Worm (Caenorhabditis elegans): Measurements from ENCODE around the gene nrf-5.
A peak's percentile ranks its signal among the peaks of the same experiment; 100 is the strongest.

nrf-5 gene

ce11 chrV:13782190-13782589, 45.9 kb upstream of the nrf-5 start, which contains the start of gene decr-1.1 (continued):
- TF ChIP-seq dve-1 (tag; optimal IDR thresholded peaks at IDR 0.05; ENCODE audit: insufficient read depth) (peak; percentile 17), ceh-62 (tag; optimal IDR thresholded peaks at IDR 0.05) (no peak), dmd-6 (GFP tag; IDR thresholded peaks at IDR 0.05) (peak; percentile 56), mes-2 (tag; optimal IDR thresholded peaks at IDR 0.05; ENCODE audit: poor library complexity, severe bottlenecking) (no peak), unc-39 (tag; optimal IDR thresholded peaks at IDR 0.05) (no peak)

- TF ChIP-seq nhr-25 (tag; optimal IDR thresholded peaks at IDR 0.05; ENCODE audit: borderline replicate concordance, insufficient read depth) (no peak), skn-1 (tag; optimal IDR thresholded peaks at IDR 0.05) (no peak), lin-38 (GFP tag; IDR thresholded peaks at IDR 0.05) (no peak), aha-1 (tag) (peak; percentile 84), Y5F2A.4 (GFP tag; optimal IDR thresholded peaks at IDR 0.05) (no peak), pha-4 (GFP tag; IDR thresholded peaks at IDR 0.05) (no peak), pha-4 (tag; optimal IDR thresholded peaks at IDR 0.05) (no peak), zip-2 (tag; optimal IDR thresholded peaks at IDR 0.05) (no peak), nhr-77 (tag; optimal IDR thresholded peaks at IDR 0.05) (no peak), dpl-1 (GFP tag; optimal IDR thresholded peaks at IDR 0.05) (no peak), Y48G9A.11 (GFP tag; IDR thresholded peaks at IDR 0.05) (no peak), attf-4 (tag; optimal IDR thresholded peaks at IDR 0.05) (no peak), tra-1 (GFP tag; IDR thresholded peaks at IDR 0.05) (no peak), unc-62 (GFP tag; optimal IDR thresholded peaks at IDR 0.05 in 1 of 2) (peak in 1 of 2 experiments; percentile 51), unc-62 (tag; optimal IDR thresholded peaks at IDR 0.05) (no peak), pqm-1 (tag; optimal IDR thresholded peaks at IDR 0.05) (no peak), F26F4.8 (GFP tag; conservative IDR thresholded peaks at IDR 0.05) (no peak)
Measured at ce11 chrV:13785767-13786166, 42.3 kb upstream of the nrf-5 start.

DNA sequence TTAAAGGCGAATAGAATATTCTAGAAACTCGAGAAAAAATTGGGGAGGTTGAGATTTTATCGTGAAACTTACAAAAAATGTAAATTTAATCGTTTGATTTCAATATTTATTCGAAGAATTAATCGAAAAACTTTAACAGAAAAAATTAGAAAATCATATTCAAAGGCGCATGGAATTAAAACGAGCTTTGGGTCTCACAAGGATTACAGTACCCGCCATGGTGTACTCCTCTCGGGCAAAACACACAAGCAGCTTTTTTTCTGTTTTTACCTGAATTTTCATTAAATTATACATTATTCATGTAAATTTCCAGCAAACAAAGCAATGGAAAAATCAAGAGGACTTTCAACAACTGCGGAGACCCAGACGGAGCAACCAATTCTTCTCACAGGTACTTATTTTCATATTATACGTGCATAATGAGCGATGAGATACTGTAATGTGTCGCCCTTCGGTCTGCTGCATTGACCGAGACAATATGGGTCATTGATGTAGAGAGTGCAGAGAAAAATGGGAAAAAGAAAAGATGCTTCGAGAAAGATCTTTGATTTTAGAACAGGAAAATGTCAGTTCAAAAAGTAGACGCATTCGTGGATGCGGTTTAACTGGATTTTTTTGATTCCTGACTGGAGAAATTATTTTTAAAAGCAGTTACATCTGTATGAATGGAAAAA, 40.7 kb upstream of the nrf-5 start, which contains the start of the genes F53C11.4 and F53C11.5:
Gene F53C11.4 (minus strand): TSS at position 128 of the 674 bp plus-strand sequence.
Gene F53C11.5 (plus strand): TSS at position 325 of the 674 bp plus-strand sequence.
- peak; percentile 3 for TF ChIP-seq unc-130 (GFP tag; optimal IDR thresholded peaks at IDR 0.05)
- TF ChIP-seq hlh-30 (tag; optimal IDR thresholded peaks at IDR 0.05; ENCODE audit: insufficient read depth), result peak; percentile 16
- TF ChIP-seq hmg-1.1 (GFP tag; IDR thresholded peaks at IDR 0.05), result 0 out of 2 replicates have a peak, but pooled peaks have one; percentile 12
- no peak for TF ChIP-seq F44E2.7 (GFP tag; IDR thresholded peaks at IDR 0.05)
- TF ChIP-seq nhr-6 (tag; optimal IDR thresholded peaks at IDR 0.05), result peak; percentile 78
- TF ChIP-seq unc-62 (GFP tag; optimal IDR thresholded peaks at IDR 0.05 in 1 of 2), result peak in 1 of 2 experiments; percentile 71
- TF ChIP-seq unc-62 (tag; optimal IDR thresholded peaks at IDR 0.05), result no peak
- peak; percentile 74 for TF ChIP-seq nhr-28 (tag; optimal IDR thresholded peaks at IDR 0.05)
- peak; percentile 77 for TF ChIP-seq hlh-11 (tag; optimal IDR thresholded peaks at IDR 0.05)
- TF ChIP-seq tra-1 (GFP tag; IDR thresholded peaks at IDR 0.05), result 0 out of 2 replicates have a peak, but pooled peaks have one; percentile 24
- TF ChIP-seq R02D3.7 (tag; optimal IDR thresholded peaks at IDR 0.05), result no peak
- peak in 1 of 2 experiments; percentile 79 for TF ChIP-seq hif-1 (tag; optimal IDR thresholded peaks at IDR 0.05)
- TF ChIP-seq lsy-2 (tag; optimal IDR thresholded peaks at IDR 0.05), result peak in 1 of 2 experiments; percentile 86
- TF ChIP-seq F26F4.8 (GFP tag; conservative IDR thresholded peaks at IDR 0.05), result no peak
- TF ChIP-seq lin-38 (GFP tag; IDR thresholded peaks at IDR 0.05), result 0 out of 2 replicates have a peak, but pooled peaks have one; percentile 31
- peak; percentile 19 for TF ChIP-seq T20F7.1 (GFP tag; optimal IDR thresholded peaks at IDR 0.05)
- peak; percentile 69 for TF ChIP-seq dmd-6 (GFP tag; IDR thresholded peaks at IDR 0.05)
- peak; percentile 9 for TF ChIP-seq rbr-2 (tag; optimal IDR thresholded peaks at IDR 0.05)
- TF ChIP-seq mes-2 (tag; optimal IDR thresholded peaks at IDR 0.05; ENCODE audit: poor library complexity, severe bottlenecking), result peak; percentile 57
- no peak for TF ChIP-seq fkh-10 (GFP tag; optimal IDR thresholded peaks at IDR 0.05)
- peak; percentile 87 for TF ChIP-seq dve-1 (tag; optimal IDR thresholded peaks at IDR 0.05; ENCODE audit: insufficient read depth)
- peak; percentile 11 for TF ChIP-seq mep-1 (tag; optimal IDR thresholded peaks at IDR 0.05)
- peak; percentile 51 for TF ChIP-seq ama-1 (optimal IDR thresholded peaks at IDR 0.05)
- no peak for TF ChIP-seq jun-1 (tag; optimal IDR thresholded peaks at IDR 0.05)
- TF ChIP-seq daf-16 (GFP tag; optimal IDR thresholded peaks at IDR 0.05), result no peak
- peak; percentile 85 for TF ChIP-seq daf-16 (tag; optimal IDR thresholded peaks at IDR 0.05)
- peak; percentile 67 for TF ChIP-seq nhr-48 (tag; optimal IDR thresholded peaks at IDR 0.05)

Measured in whole organism, L4 larva.